Fruit fly (Drosophila melanogaster) S2 (cell line): ENCODE results near the gene CG13077.

Experiments
- CG8478 ChIP-seq: fragments of >200 bp; optimal IDR thresholded peaks from 2 replicates; lab custom pipeline; 2018
- CTCF ChIP-seq, 2 experiments: fragments of >200 bp; optimal IDR thresholded peaks; 2 replicates each; lab custom pipeline; 2018

CG13077 gene

DNA sequence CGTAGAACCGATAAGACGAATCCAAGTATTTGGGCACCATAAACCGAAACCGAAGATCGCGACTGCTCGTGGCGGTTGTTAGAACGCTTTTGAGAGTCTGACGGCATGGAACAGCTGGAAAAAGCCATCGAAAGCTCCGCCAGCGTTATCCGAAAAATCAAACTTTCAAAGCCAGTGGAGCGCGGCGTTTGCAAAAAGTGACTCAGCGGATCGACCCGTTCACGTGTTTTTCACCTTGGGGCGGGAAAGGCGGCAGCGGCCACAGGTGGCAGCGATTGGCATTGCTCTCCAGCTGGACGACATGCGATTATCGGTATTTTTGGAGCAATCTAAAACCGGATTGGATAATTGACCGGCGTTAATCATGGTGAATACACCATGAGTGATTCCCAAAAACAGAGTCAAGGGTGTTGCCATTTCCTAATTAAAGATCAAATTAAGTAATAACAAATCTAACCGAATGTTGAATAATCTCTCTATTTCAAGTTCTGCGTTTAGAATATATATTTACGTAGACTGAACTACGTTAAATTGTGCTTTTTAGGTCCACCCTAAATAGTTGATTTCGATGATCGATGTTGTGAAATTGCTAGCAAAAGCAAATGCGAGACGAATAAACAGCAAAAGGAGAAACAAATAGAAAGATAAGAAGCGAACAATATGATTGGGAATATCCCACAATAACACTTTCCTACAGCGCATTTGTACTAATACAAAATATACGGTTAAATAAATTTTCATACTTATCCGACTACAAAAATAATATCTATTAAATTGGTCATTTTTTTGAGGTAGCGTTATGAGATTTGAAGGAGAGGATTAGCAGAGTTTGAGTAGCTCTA lies 18.6 kb upstream of the CG13077 start, which contains the start of gene CG10337:
Gene CG10337 (minus strand): TSS at position 91 of the 842 bp plus-strand sequence.
- no peak for TF ChIP-seq CG8478 (lab: Kevin White, UChicago)
- TF ChIP-seq CTCF (optimal IDR thresholded peaks at IDR 0.05; lab: Kevin White, UChicago): no peak

DNA sequence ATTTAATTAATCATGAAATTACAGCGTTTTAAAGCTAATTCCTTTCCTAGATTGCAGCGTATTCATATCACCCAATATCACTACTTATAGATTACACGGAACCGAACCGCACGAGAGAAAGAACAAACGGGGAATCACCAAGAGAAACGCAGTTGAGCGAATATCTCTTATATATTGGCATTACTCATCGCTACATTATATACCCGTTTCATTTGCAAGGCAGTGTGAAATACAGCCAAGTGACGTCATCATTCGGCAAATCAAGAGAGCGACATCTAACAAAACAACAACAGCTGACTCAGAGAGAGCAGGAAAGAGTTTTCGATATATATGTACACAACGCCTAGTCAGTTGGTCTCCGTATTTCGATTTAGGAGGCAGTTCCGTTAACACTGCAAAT lies 17.5 kb upstream of the CG13077 start, which contains the start of gene Tep4:
Gene Tep4 (plus strand): TSS at position 350 of the 400 bp plus-strand sequence.
- TF ChIP-seq CG8478 (lab: Kevin White, UChicago) (no peak), CTCF (optimal IDR thresholded peaks at IDR 0.05; lab: Kevin White, UChicago) (no peak)

dm6 chr2L:19549412-19549811 lies 16.3 kb upstream of the CG13077 start:
- TF ChIP-seq CTCF (optimal IDR thresholded peaks at IDR 0.05; lab: Kevin White, UChicago) (no peak), CG8478 (lab: Kevin White, UChicago) (no peak)

dm6 chr2L:19563029-19563980 lies 2.4 kb upstream of the CG13077 start, which contains the start of gene CG13078:
Gene CG13078 (plus strand): TSS chr2L:19563930.
- TF ChIP-seq CG8478 (lab: Kevin White, UChicago) (no peak), CTCF (optimal IDR thresholded peaks at IDR 0.05; lab: Kevin White, UChicago) (no peak)

dm6 chr2L:19567305-19567898 lies 1.7 kb downstream of the CG13077 start:
- TF ChIP-seq CTCF (optimal IDR thresholded peaks at IDR 0.05; lab: Kevin White, UChicago) (no peak), CG8478 (lab: Kevin White, UChicago) (no peak)

dm6 chr2L:19570806-19571254 lies 5.2 kb downstream of the CG13077 start:
- TF ChIP-seq CG8478 (lab: Kevin White, UChicago) (no peak), CTCF (optimal IDR thresholded peaks at IDR 0.05; lab: Kevin White, UChicago) (no peak)

dm6 chr2L:19571574-19572495 lies 6.2 kb downstream of the CG13077 start:
- TF ChIP-seq CG8478 (lab: Kevin White, UChicago) (no peak), CTCF (optimal IDR thresholded peaks at IDR 0.05; lab: Kevin White, UChicago) (no peak)

dm6 chr2L:19572496-19573317 lies 7.0 kb downstream of the CG13077 start:
- no peak for TF ChIP-seq CG8478 (lab: Kevin White, UChicago)
- no peak for TF ChIP-seq CTCF (optimal IDR thresholded peaks at IDR 0.05; lab: Kevin White, UChicago)

DNA sequence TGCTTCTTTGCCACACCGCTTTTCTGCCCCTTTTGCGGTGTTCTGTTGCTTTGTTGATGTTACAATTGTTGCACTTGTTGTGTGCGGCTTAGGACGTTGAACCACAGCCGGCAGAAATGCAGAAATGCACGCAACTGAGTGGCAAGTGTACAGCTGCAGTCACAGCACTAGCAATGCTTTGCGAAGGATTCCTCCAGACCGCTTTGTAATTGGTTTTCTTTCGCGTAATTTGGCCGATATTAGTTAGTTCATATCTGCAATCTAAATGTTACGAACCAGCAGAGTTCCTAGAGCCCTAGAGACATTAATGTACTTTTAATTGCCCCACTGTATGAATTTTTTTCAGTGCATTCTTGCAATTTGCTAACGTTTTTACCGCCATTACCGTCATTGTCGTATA lies 8.7 kb downstream of the CG13077 start:
- TF ChIP-seq CG8478 (lab: Kevin White, UChicago): no peak
- TF ChIP-seq CTCF (optimal IDR thresholded peaks at IDR 0.05; lab: Kevin White, UChicago): no peak

DNA sequence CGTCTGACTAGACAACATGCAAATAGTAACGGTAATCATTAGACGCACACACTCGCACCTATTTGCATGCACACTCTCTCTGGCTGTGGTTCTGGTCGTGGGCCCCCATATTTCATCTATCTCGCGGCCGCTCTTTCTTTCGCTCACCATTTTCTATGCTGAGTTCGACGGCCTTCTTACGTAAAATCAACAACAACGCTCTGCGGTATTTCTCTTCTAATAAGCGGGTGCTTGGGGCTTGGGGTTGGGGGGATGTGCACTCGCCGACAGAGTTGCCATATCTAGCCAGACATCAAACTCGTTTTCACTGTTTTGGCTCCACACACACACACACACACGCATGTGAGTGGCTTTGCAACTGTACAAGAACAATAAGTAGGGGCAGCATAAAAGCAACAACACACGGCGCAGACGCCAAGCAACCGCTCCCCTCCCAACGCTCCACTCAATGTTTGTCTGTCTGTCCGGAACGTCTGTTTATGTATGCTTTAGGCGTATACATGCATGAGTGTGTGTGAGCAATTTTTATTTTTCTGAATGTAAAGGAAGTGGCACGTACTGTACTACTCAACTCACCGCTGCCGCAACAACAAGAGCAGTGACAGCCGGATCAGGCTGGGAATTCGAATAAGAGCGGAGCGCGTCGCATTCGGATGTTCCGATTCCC lies 9.4 kb downstream of the CG13077 start:
- no peak for TF ChIP-seq CTCF (optimal IDR thresholded peaks at IDR 0.05; lab: Kevin White, UChicago)
- TF ChIP-seq CG8478 (lab: Kevin White, UChicago): no peak

dm6 chr2L:19575626-19576298 lies 10.1 kb downstream of the CG13077 start:
- TF ChIP-seq CTCF (optimal IDR thresholded peaks at IDR 0.05; lab: Kevin White, UChicago): peak in 1 of 2 experiments; percentile 40
- TF ChIP-seq CG8478 (lab: Kevin White, UChicago): no peak
